Worm (Caenorhabditis elegans) whole organism, L4 larva: Measurements from ENCODE around the gene cab-1.

Experiments
- D1046.2 ChIP-seq: fragments of 200-800 bp; sonication (Bioruptor generic); IDR thresholded peaks from 2 replicates; pipeline ENCODE4 v1.3.6; 2022; ENCODE audit warnings: missing genetic modification characterization, missing compliant biosample characterization
- ZK337.2 ChIP-seq: fragments of 200-800 bp; sonication (Bioruptor generic); IDR thresholded peaks from 2 replicates; pipeline ENCODE4 v1.3.6; 2022; ENCODE audit warnings: missing genetic modification reagents, missing genetic modification characterization, missing compliant biosample characterization
- aha-1 ChIP-seq: fragments of 150-350 bp; peaks from one replicate; lab custom pipeline; 2014; ENCODE audit warnings: missing biosample characterization, missing genetic modification characterization
- aly-2 ChIP-seq: sonication (generic microtip); optimal IDR thresholded peaks from 2 replicates; lab custom pipeline; 2018; ENCODE audit warnings: missing biosample characterization, missing genetic modification characterization
- ama-1 ChIP-seq: fragments of 150-350 bp; optimal IDR thresholded peaks from 2 replicates; lab custom pipeline; 2014; ENCODE audit warnings: inconsistent platforms, mixed read lengths
- ceh-28 ChIP-seq: fragments of 150-350 bp; optimal IDR thresholded peaks from 2 replicates; lab custom pipeline; 2014; ENCODE audit warnings: missing biosample characterization, missing genetic modification reagents, missing genetic modification characterization
- ctbp-1 ChIP-seq: fragments of 200-800 bp; sonication (Bioruptor generic); IDR thresholded peaks from 2 replicates; pipeline ENCODE4 v1.3.6; 2022; ENCODE audit warnings: missing genetic modification reagents, missing genetic modification characterization, missing compliant biosample characterization
- daf-19 ChIP-seq: fragments of 200-800 bp; sonication (Bioruptor generic); conservative IDR thresholded peaks from 2 replicates; pipeline ENCODE4 v1.3.6; 2022; ENCODE audit warnings: missing genetic modification characterization, missing compliant biosample characterization
- dmd-8 ChIP-seq: fragments of 200-800 bp; sonication (Bioruptor generic); IDR thresholded peaks from 2 replicates; pipeline ENCODE4 v1.3.6; 2022; ENCODE audit warnings: missing genetic modification characterization, missing compliant biosample characterization
- dpl-1 ChIP-seq: fragments of 150-350 bp; optimal IDR thresholded peaks from 2 replicates; lab custom pipeline; 2014; ENCODE audit warnings: missing biosample characterization, missing genetic modification reagents, missing genetic modification characterization
- duxl-1 ChIP-seq: sonication (generic microtip); optimal IDR thresholded peaks from 2 replicates; lab custom pipeline; 2016; ENCODE audit warnings: mild to moderate bottlenecking, missing genetic modification characterization, moderate library complexity, missing compliant biosample characterization; ENCODE audit not compliant: poor library complexity
- egl-27 ChIP-seq: sonication (generic microtip); optimal IDR thresholded peaks from 3 replicates; lab custom pipeline; 2017; ENCODE audit warnings: missing biosample characterization, missing genetic modification reagents, missing genetic modification characterization
- fos-1 ChIP-seq: fragments of 150-350 bp; optimal IDR thresholded peaks from 2 replicates; lab custom pipeline; 2014; ENCODE audit warnings: missing biosample characterization, missing genetic modification characterization
- gei-8 ChIP-seq: fragments of 200-800 bp; sonication (Bioruptor generic); optimal IDR thresholded peaks from 2 replicates; lab custom pipeline; 2018; ENCODE audit warnings: mild to moderate bottlenecking, missing genetic modification characterization, missing compliant biosample characterization
- hlh-11 ChIP-seq: fragments of 200-800 bp; sonication (Bioruptor generic); optimal IDR thresholded peaks from 2 replicates; lab custom pipeline; 2018; ENCODE audit warnings: mild to moderate bottlenecking, missing genetic modification characterization, missing compliant biosample characterization
- hlh-30 ChIP-seq: sonication (generic microtip); optimal IDR thresholded peaks from 2 replicates; lab custom pipeline; 2017; ENCODE audit warnings: antibody characterized with exemption, mild to moderate bottlenecking, missing genetic modification characterization, missing compliant biosample characterization; ENCODE audit not compliant: insufficient read depth
- lin-15B ChIP-seq: fragments of 150-350 bp; sonication (generic microtip); optimal IDR thresholded peaks from 3 replicates; lab custom pipeline; 2014; ENCODE audit warnings: missing biosample characterization, missing genetic modification characterization
- mdl-1 ChIP-seq, 2 experiments: fragments of 150-350 bp in 1 of 2; sonication (generic microtip) in 1 of 2; optimal IDR thresholded peaks; 2 replicates each; lab custom pipeline; 2014 to 2017; ENCODE audit warnings: missing biosample characterization in 2 of 2, missing genetic modification characterization in 2 of 2
- mxl-2 ChIP-seq: fragments of 200-800 bp; sonication (Bioruptor generic); conservative IDR thresholded peaks from 2 replicates; pipeline ENCODE4 v1.3.6; 2022; ENCODE audit warnings: missing genetic modification reagents, missing genetic modification characterization, missing compliant biosample characterization
- nhr-48 ChIP-seq: sonication (generic microtip); optimal IDR thresholded peaks from 2 replicates; lab custom pipeline; 2016; ENCODE audit warnings: mild to moderate bottlenecking, missing genetic modification characterization, missing compliant biosample characterization
- nhr-76 ChIP-seq: fragments of 150-350 bp; optimal IDR thresholded peaks from 2 replicates; lab custom pipeline; 2014; ENCODE audit warnings: missing biosample characterization, missing genetic modification characterization
- nhr-77 ChIP-seq: fragments of 150-350 bp; optimal IDR thresholded peaks from 2 replicates; lab custom pipeline; 2014; ENCODE audit warnings: missing biosample characterization, missing genetic modification characterization
- pha-4 ChIP-seq, 2 experiments: fragments of 150-350 bp in 1 of 2; fragments of 200-800 bp in 1 of 2; sonication (Bioruptor generic) in 1 of 2; IDR thresholded peaks in 1 of 2; optimal IDR thresholded peaks in 1 of 2; 2 replicates each; pipeline versions ENCODE4 v1.3.6 to Lab custom; 2014 to 2022; ENCODE audit warnings: missing genetic modification characterization in 2 of 2, missing genetic modification reagents in 2 of 2, missing biosample characterization in 1 of 2, missing compliant biosample characterization in 1 of 2
- rbr-2 ChIP-seq: sonication (generic microtip); optimal IDR thresholded peaks from 2 replicates; lab custom pipeline; 2016; ENCODE audit warnings: missing genotype, missing genetic modification characterization, missing compliant biosample characterization
- skn-1 ChIP-seq: fragments of 150-350 bp; optimal IDR thresholded peaks from 2 replicates; lab custom pipeline; 2014; ENCODE audit warnings: missing biosample characterization, missing genetic modification characterization
- spr-1 ChIP-seq: sonication (generic microtip); optimal IDR thresholded peaks from 2 replicates; lab custom pipeline; 2016; ENCODE audit warnings: mild to moderate bottlenecking, missing genetic modification characterization, missing compliant biosample characterization
- tag-97 ChIP-seq: fragments of 200-800 bp; sonication (Bioruptor generic); IDR thresholded peaks from 2 replicates; pipeline ENCODE4 v1.3.6; 2022; ENCODE audit warnings: missing genetic modification characterization, missing compliant biosample characterization
- unc-62 ChIP-seq, 3 experiments: fragments of 150-350 bp in 1 of 3; sonication (generic microtip); optimal IDR thresholded peaks in 2 of 3; peaks in 1 of 3; 1 replicate in 1 of 3; 2 replicates in 2 of 3; lab custom pipeline; 2014 to 2017; ENCODE audit warnings: missing biosample characterization in 3 of 3, missing genetic modification characterization in 3 of 3, missing genetic modification reagents in 3 of 3, missing genotype in 1 of 3
- zfp-2 ChIP-seq: sonication (generic microtip); optimal IDR thresholded peaks from 2 replicates; lab custom pipeline; 2016; ENCODE audit warnings: mild to moderate bottlenecking, missing genetic modification characterization, missing compliant biosample characterization
- zfp-3 ChIP-seq: fragments of 200-800 bp; sonication (Bioruptor generic); conservative IDR thresholded peaks from 2 replicates; pipeline ENCODE4 v1.3.6; 2022; ENCODE audit warnings: missing genetic modification reagents, missing genetic modification characterization, missing compliant biosample characterization

The cab-1 gene

ce11 chrX:12168765-12169164 lies 43.9 kb downstream of the cab-1 start:
- TF ChIP-seq aha-1 (tag; lab: Kevin White, UChicago) (peak; percentile 98), zfp-3 (0 out of 2 replicates have a peak, but pooled peaks have one; percentile 25), gei-8 (GFP tag; lab: Kevin White, UChicago) (no peak)

- TF ChIP-seq dpl-1 (GFP tag; lab: Kevin White, UChicago) = no peak
- TF ChIP-seq hlh-30 (tag; lab: Kevin White, UChicago) = peak; percentile 71
- TF ChIP-seq unc-62 (GFP tag; optimal IDR thresholded peaks at IDR 0.05 in 1 of 2; lab: Kevin White, UChicago) = peak in 1 of 2 experiments; percentile 72
- no peak for TF ChIP-seq unc-62 (tag; optimal IDR thresholded peaks at IDR 0.05; lab: Kevin White, UChicago)
Observed at ce11 chrX:12167632-12168377, 44.9 kb downstream of the cab-1 start.

- no peak for TF ChIP-seq lin-15B (tag; lab: Kevin White, UChicago)
- TF ChIP-seq skn-1 (tag; lab: Kevin White, UChicago) = no peak
- TF ChIP-seq aly-2 = no peak
- TF ChIP-seq unc-62 (GFP tag; optimal IDR thresholded peaks at IDR 0.05 in 1 of 2; lab: Kevin White, UChicago) = peak in 1 of 2 experiments; percentile 52
- no peak for TF ChIP-seq unc-62 (tag; optimal IDR thresholded peaks at IDR 0.05; lab: Kevin White, UChicago)
- no peak for TF ChIP-seq mxl-2
Observed at ce11 chrX:12164943-12165342, 47.8 kb downstream of the cab-1 start.

ce11 chrX:12164047-12164446 lies 48.7 kb downstream of the cab-1 start:
- TF ChIP-seq egl-27 (no peak), nhr-77 (no peak), spr-1 (tag; lab: Kevin White, UChicago) (no peak), D1046.2 (GFP tag; lab: Robert Waterston, UW) (no peak), hlh-11 (tag; lab: Kevin White, UChicago) (no peak), ama-1 (no peak)
- TF ChIP-seq, all 104 proteins: peak for 0

ce11 chrX:12162659-12163058 lies 50.0 kb downstream of the cab-1 start:
- TF ChIP-seq pha-4 (GFP tag; IDR thresholded peaks at IDR 0.05; lab: Robert Waterston, UW) (peak; percentile 12; the same call in 1 of the 2 replicates), pha-4 (tag; optimal IDR thresholded peaks at IDR 0.05; lab: Kevin White, UChicago) (peak; percentile 83), aha-1 (tag; lab: Kevin White, UChicago) (peak; percentile 30), nhr-76 (no peak)

- peak in 1 of 2 experiments; percentile 25 for TF ChIP-seq unc-62 (GFP tag; optimal IDR thresholded peaks at IDR 0.05 in 1 of 2; lab: Kevin White, UChicago)
- no peak for TF ChIP-seq unc-62 (tag; optimal IDR thresholded peaks at IDR 0.05; lab: Kevin White, UChicago)
- TF ChIP-seq tag-97 (GFP tag; lab: Robert Waterston, UW) = no peak
- no peak for TF ChIP-seq mdl-1 (tag; optimal IDR thresholded peaks at IDR 0.05; lab: Kevin White, UChicago)
- no peak for TF ChIP-seq duxl-1 (tag; lab: Kevin White, UChicago)
- TF ChIP-seq hlh-11 (tag; lab: Kevin White, UChicago) = peak; percentile 22
- no peak for TF ChIP-seq zfp-2 (tag; lab: Kevin White, UChicago)
- TF ChIP-seq ctbp-1 (GFP tag; lab: Robert Waterston, UW) = no peak
- TF ChIP-seq spr-1 (tag; lab: Kevin White, UChicago) = no peak
- no peak for TF ChIP-seq mxl-2
- TF ChIP-seq rbr-2 = no peak
- no peak for TF ChIP-seq skn-1 (tag; lab: Kevin White, UChicago)
- TF ChIP-seq daf-19 (GFP tag; lab: Robert Waterston, UW) = no peak
- TF ChIP-seq fos-1 (tag; lab: Kevin White, UChicago) = no peak
- TF ChIP-seq ZK337.2 (GFP tag; lab: Robert Waterston, UW) = no peak
- peak; percentile 26 for TF ChIP-seq nhr-48 (tag; lab: Kevin White, UChicago)
- TF ChIP-seq zfp-3 = no peak
- TF ChIP-seq dmd-8 (GFP tag; lab: Robert Waterston, UW) = no peak
- no peak for TF ChIP-seq ceh-28 (tag; lab: Kevin White, UChicago)
- no peak for TF ChIP-seq hlh-30 (tag; lab: Kevin White, UChicago)
Observed at ce11 chrX:12160002-12160690, 52.6 kb downstream of the cab-1 start, which contains the start of gene F57G12.2. F57G12.2 (minus strand) TSS chrX:12160052.
